Worm (Caenorhabditis elegans): ENCODE measurements around the gene R10E8.5.
"Not testable (repeated sequence)": the region's sequence is repeated elsewhere in the genome, so short reads cannot be mapped to it uniquely, and the experiment has no call there.

DNA sequence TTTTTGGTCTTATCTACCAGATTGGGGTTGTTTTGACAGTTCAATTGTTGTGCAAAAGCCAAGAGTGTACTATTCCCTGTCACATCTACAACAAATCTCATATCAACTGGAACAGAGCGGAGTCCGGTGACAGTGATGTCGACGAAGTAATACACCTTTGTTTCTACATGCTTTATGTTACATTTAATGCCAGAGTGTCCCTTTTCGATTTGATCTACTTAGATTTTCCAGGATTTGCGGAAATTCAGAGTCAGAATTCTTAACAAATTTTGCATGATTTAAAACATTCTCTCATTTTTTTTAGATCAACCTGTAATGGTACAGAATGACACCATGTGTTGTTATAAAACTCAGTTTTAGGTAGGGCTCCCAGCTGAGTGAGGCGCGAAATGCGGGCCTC lies 38.4 kb upstream of the R10E8.5 start, which contains the start of gene F16H6.8:
- not testable (repeated sequence) for TF ChIP-seq sup-37 (GFP tag; optimal IDR thresholded peaks at IDR 0.05); unc-86 (tag; optimal IDR thresholded peaks at IDR 0.05); dsc-1 (tag; optimal IDR thresholded peaks at IDR 0.05); lsy-2 (tag; optimal IDR thresholded peaks at IDR 0.05); egl-27 (tag; optimal IDR thresholded peaks at IDR 0.05); zag-1 (tag; optimal IDR thresholded peaks at IDR 0.05); unc-62 (GFP tag; optimal IDR thresholded peaks at IDR 0.05); nhr-90 (tag; optimal IDR thresholded peaks at IDR 0.05; ENCODE audit: poor library complexity); ceh-82 (tag; optimal IDR thresholded peaks at IDR 0.05); ets-5 (GFP tag; IDR thresholded peaks at IDR 0.05)

Measured in whole organism, L1 larva.